Worm (Caenorhabditis elegans): ENCODE measurements around the gene ddo-1.

DNA sequence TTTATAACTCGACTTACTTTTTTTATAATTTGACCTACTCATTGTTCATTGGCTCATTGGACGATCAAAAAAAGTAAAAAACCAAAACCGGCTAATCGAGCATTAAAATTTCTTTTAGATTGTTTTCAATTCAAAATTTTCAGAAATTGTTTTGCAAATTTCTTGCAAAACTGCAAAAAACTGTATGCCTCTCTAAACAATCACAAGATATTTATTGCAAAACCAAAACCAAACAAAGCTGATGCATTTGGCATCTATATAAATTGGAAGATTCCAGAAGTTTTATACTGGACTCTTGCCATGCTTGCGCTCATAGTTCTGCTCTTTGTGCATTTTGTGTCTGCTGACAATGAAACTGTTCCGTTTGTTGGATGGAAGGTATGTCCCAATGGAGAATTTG, 597 bp upstream of the ddo-1 start, which contains the start of gene C47A10.12:
- TF ChIP-seq unc-39 (tag; optimal IDR thresholded peaks at IDR 0.05), result no peak
- no peak for TF ChIP-seq dpl-1 (GFP tag; optimal IDR thresholded peaks at IDR 0.05)

All from whole organism, L4 larva.